Worm (Caenorhabditis elegans): Measurements from ENCODE around the gene T07F8.1.

Gene T07F8.1

ce11 chrII:7199308-7199707 lies 51.1 kb downstream of the T07F8.1 start, which contains the start of gene E04F6.6:
E04F6.6 (minus strand) TSS chrII:7199565.
- TF ChIP-seq mab-5 (tag; optimal IDR thresholded peaks at IDR 0.05) (no peak), zip-8 (tag; optimal IDR thresholded peaks at IDR 0.05) (no peak), unc-39 (tag; optimal IDR thresholded peaks at IDR 0.05) (no peak)

- TF ChIP-seq M03D4.4 (tag; optimal IDR thresholded peaks at IDR 0.05): peak; percentile 92
- no peak for TF ChIP-seq nhr-237 (tag; optimal IDR thresholded peaks at IDR 0.05)
- TF ChIP-seq unc-120 (tag; optimal IDR thresholded peaks at IDR 0.05; ENCODE audit: poor library complexity, severe bottlenecking): peak; percentile 79
- TF ChIP-seq lin-13 (tag; optimal IDR thresholded peaks at IDR 0.05): peak; percentile 77
- no peak for TF ChIP-seq blmp-1 (tag; optimal IDR thresholded peaks at IDR 0.05)
- peak; percentile 94 for TF ChIP-seq drap-1 (GFP tag; optimal IDR thresholded peaks at IDR 0.05)
- peak; percentile 21 for TF ChIP-seq unc-62 (GFP tag; optimal IDR thresholded peaks at IDR 0.05)
- TF ChIP-seq elt-3 (tag; optimal IDR thresholded peaks at IDR 0.05): peak; percentile 59
- TF ChIP-seq ham-2 (GFP tag; optimal IDR thresholded peaks at IDR 0.05): peak; percentile 93
- TF ChIP-seq sptf-1 (tag; optimal IDR thresholded peaks at IDR 0.05): peak; percentile 96
- no peak for TF ChIP-seq mab-5 (tag; optimal IDR thresholded peaks at IDR 0.05)
- TF ChIP-seq bed-3 (GFP tag; optimal IDR thresholded peaks at IDR 0.05): peak; percentile 83
- TF ChIP-seq ztf-11 (tag; optimal IDR thresholded peaks at IDR 0.05): no peak
- peak; percentile 59 for TF ChIP-seq pha-4 (tag; optimal IDR thresholded peaks at IDR 0.05)
- no peak for TF ChIP-seq nhr-28 (tag; optimal IDR thresholded peaks at IDR 0.05)
- TF ChIP-seq flh-1 (GFP tag; optimal IDR thresholded peaks at IDR 0.05): peak; percentile 82
- TF ChIP-seq unc-39 (tag; optimal IDR thresholded peaks at IDR 0.05): peak; percentile 25
- TF ChIP-seq cnd-1 (tag; optimal IDR thresholded peaks at IDR 0.05): peak; percentile 95
- TF ChIP-seq mls-2 (tag; optimal IDR thresholded peaks at IDR 0.05): peak; percentile 97
- peak; percentile 84 for TF ChIP-seq ceh-43 (GFP tag; optimal IDR thresholded peaks at IDR 0.05)
- peak; percentile 91 for TF ChIP-seq tbx-8 (GFP tag; optimal IDR thresholded peaks at IDR 0.05)
- TF ChIP-seq elt-1 (tag; optimal IDR thresholded peaks at IDR 0.05; ENCODE audit: borderline replicate concordance, insufficient read depth): peak; percentile 1
- no peak for TF ChIP-seq snpc-4 (tag; optimal IDR thresholded peaks at IDR 0.05)
- TF ChIP-seq nhr-2 (tag; optimal IDR thresholded peaks at IDR 0.05): no peak
- TF ChIP-seq lin-32 (GFP tag; optimal IDR thresholded peaks at IDR 0.05): peak; percentile 86
- no peak for TF ChIP-seq nhr-12 (tag; optimal IDR thresholded peaks at IDR 0.05)
- no peak for TF ChIP-seq ceh-39 (tag; optimal IDR thresholded peaks at IDR 0.05)
- no peak for TF ChIP-seq ces-1 (GFP tag; optimal IDR thresholded peaks at IDR 0.05)
- peak; percentile 73 for TF ChIP-seq mep-1 (tag; optimal IDR thresholded peaks at IDR 0.05)
- peak; percentile 84 for TF ChIP-seq sem-2 (GFP tag; optimal IDR thresholded peaks at IDR 0.05)
- TF ChIP-seq lsy-2 (tag; optimal IDR thresholded peaks at IDR 0.05): peak; percentile 27
- TF ChIP-seq hlh-1 (tag; optimal IDR thresholded peaks at IDR 0.05): peak; percentile 63
- TF ChIP-seq nhr-76 (tag; optimal IDR thresholded peaks at IDR 0.05): no peak
- TF ChIP-seq ceh-83 (GFP tag; optimal IDR thresholded peaks at IDR 0.05): peak; percentile 92
- no peak for TF ChIP-seq zip-8 (tag; optimal IDR thresholded peaks at IDR 0.05)
Observed at ce11 chrII:7200051-7200599, 51.9 kb downstream of the T07F8.1 start, which contains the start of gene pcrg-1. pcrg-1 (plus strand) TSS chrII:7200549.

Measured in whole organism, mixed stage, embryonic.